Fruit fly (Drosophila melanogaster) whole organism, prepupa: Measurements from ENCODE around the gene RabX2.

Experiments
- Blimp-1 ChIP-seq: fragments of 200-800 bp; sonication (Bioruptor generic); optimal IDR thresholded peaks from 3 replicates; lab custom pipeline; 2017; ENCODE audit warnings: missing biosample characterization, missing genetic modification characterization, mild to moderate bottlenecking, moderate library complexity, missing genetic modification reagents
- CG3919 ChIP-seq: fragments of 200-800 bp; sonication (Bioruptor generic); optimal IDR thresholded peaks from 3 replicates; lab custom pipeline; 2016; ENCODE audit warnings: missing biosample characterization, missing genetic modification characterization
- CG6808 ChIP-seq: fragments of 200-800 bp; sonication (Bioruptor generic); optimal IDR thresholded peaks from 3 replicates; lab custom pipeline; 2017; ENCODE audit warnings: missing biosample characterization, missing genetic modification characterization, mild to moderate bottlenecking, moderate library complexity, missing genetic modification reagents
- Eip93F ChIP-seq: fragments of 200-800 bp; sonication (Bioruptor generic); optimal IDR thresholded peaks from 2 replicates; lab custom pipeline; 2016; ENCODE audit warnings: missing biosample characterization, mild to moderate bottlenecking, missing genetic modification characterization
- Lpt ChIP-seq: fragments of 200-800 bp; sonication (Bioruptor generic); optimal IDR thresholded peaks from 3 replicates; lab custom pipeline; 2016; ENCODE audit warnings: missing biosample characterization, missing genetic modification characterization
- Smox ChIP-seq: fragments of 200-800 bp; sonication (Bioruptor generic); optimal IDR thresholded peaks from 3 replicates; lab custom pipeline; 2016; ENCODE audit warnings: missing biosample characterization, missing genetic modification characterization
- achi ChIP-seq: fragments of 200-800 bp; sonication (Bioruptor generic); optimal IDR thresholded peaks from 3 replicates; lab custom pipeline; 2016; ENCODE audit warnings: missing biosample characterization, missing genetic modification characterization
- fd59A ChIP-seq: fragments of 200-800 bp; sonication (Bioruptor generic); optimal IDR thresholded peaks from 2 replicates; lab custom pipeline; 2017; ENCODE audit warnings: missing biosample characterization, mild to moderate bottlenecking, missing genetic modification characterization, missing genetic modification reagents
- spab ChIP-seq: fragments of 200-800 bp; sonication (Bioruptor generic); optimal IDR thresholded peaks from 2 replicates; lab custom pipeline; 2017; ENCODE audit warnings: missing biosample characterization, mild to moderate bottlenecking, missing genetic modification characterization, missing genetic modification reagents

DNA sequence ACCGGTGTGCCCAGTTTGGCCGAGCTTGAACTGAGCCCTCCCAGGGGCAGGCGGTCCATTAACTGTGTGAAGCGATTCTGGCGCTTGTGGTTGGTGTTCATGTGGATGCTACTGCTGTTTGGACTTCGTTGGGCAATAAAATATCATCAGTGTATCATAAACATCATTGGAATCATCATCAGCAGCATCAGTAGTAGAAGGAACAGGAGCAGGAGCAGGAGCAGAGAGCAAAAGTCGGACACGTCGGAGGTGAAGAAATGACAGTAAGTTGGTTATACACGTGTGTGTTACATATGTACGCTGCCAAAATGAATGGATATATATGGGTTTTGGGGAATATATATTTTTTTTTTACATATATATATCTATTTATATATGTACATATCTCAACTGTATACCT is 15.5 kb downstream of the RabX2 start, which contains the start of gene CG12640:
- TF ChIP-seq fd59A (GFP tag; lab: Kevin White, UChicago) (no peak), Blimp-1 (GFP tag; lab: Kevin White, UChicago) (no peak), achi (GFP tag; lab: Kevin White, UChicago) (no peak), Lpt (GFP tag; lab: Kevin White, UChicago) (no peak), CG3919 (GFP tag; lab: Kevin White, UChicago) (no peak), Eip93F (GFP tag; lab: Kevin White, UChicago) (no peak), spab (GFP tag; lab: Kevin White, UChicago) (no peak), Smox (GFP tag; lab: Kevin White, UChicago) (no peak), CG6808 (GFP tag; lab: Kevin White, UChicago) (no peak)
